Fruit fly (Drosophila melanogaster): ENCODE data around the gene Eip63F-1.

Gene Eip63F-1

DNA sequence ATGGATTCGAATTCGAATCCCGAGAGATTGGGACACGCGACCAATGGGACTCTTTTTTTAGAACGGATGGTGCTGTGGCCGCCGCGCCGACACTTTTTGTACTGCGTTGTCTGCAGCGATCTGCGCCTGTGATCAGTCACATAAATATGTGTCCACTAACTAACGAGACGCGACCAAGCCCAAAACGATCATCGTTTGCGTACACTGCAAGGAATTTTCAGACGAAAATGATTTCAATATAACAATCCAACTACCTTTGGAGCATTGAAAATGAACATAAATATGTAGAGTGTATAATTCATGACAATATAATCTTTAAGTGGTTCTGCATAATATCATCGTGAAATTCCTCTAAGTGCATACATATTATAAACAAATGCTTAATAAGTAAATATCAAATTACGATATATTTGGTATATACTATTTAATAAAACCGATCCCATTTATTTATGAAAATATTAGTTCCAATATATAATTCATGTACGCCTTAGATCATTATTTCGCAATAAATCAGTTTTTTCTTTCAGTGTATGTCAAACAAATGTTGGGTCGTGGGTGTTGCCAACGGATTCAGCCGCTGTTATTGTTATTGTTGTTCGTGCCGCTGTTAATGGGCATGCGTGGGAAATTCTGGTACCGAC, at the start of gene Eip63F-1:
Gene Eip63F-1 (minus strand): TSS at position 51 of the 641 bp plus-strand sequence.
- TF ChIP-seq noc (tag; optimal IDR thresholded peaks at IDR 0.05): peak; percentile 81

DNA sequence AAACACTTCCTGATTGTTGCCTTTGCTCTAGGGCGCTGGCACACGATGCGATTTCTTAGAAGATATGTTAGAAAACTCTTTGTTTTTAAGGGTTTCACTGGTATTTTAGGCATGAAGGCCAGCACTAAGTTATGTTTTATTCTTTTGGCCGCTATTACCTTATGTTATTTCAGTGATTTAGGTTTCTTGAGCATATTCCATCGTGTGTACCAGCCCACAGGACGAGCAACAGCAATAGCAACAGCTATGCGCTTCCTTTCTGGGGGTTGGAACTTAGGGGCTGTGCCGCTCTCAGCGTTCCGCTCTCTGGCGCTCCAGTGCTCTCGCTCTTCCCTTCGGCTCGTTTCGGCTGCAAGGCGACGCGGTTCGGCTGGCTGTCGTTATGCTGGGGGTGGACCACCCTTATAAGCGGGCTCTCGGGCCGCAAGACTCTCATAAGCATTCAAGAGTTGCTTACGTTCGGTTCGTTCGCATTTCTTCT, 48.1 kb upstream of the Eip63F-1 start, which contains the start of gene scrt:
Gene scrt (plus strand): TSS at position 431 of the 481 bp plus-strand sequence.
- no peak for TF ChIP-seq noc (tag; optimal IDR thresholded peaks at IDR 0.05)

DNA sequence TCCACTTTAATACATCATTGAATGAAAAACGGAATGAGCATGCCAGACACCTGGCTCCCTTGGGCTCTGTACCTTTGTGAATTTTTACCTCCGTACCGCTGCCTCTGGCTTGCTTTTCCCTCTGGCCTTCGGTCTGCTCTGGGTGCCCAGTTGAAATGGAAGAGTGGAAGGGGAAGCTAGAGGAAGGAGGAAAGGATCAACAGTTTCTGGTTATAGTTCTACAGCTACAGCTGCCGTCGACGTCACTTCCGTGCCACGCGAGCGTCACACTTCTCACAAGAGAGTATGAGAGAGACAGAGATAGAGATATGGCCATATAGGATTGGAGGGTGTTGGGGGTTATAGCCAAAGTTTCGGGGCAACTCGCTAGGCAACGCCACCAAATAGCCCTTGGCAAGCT, 44.6 kb upstream of the Eip63F-1 start:
- no peak for TF ChIP-seq noc (tag; optimal IDR thresholded peaks at IDR 0.05)

DNA sequence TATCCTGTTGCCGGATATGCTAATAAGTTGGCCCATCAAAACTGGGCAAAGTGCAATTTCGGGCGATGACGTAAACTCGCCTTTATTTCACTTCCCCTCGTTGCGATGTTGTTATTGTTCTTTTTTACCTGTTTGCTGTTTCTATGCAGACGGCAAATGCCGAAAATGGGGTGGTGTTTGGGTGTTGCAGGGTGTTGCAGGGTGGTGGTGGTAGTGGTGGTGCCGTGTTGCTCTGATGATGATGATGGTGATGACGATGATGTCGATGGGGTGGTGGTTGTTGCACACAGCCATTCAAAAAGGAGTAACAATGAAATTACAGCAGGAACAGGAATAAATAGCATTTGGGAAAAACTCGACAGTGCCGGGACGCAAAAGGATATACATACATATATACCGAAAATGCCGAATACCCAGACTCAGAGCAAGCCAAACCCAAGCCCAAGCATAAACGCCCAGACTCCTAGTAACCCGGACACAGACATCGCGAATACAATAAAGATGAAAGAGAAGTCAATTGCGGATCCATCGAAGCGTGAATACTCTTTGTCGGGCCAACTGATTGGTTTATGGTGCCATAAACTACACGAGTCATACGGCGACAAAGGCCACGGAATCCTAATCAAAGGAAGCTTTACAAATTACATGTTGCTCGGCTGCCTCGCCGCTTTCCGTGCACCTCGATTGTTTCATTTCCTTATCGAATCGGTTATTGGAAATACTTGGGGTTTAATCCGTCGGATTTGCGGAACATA, 43.5 kb upstream of the Eip63F-1 start:
- no peak for TF ChIP-seq noc (tag; optimal IDR thresholded peaks at IDR 0.05)

DNA sequence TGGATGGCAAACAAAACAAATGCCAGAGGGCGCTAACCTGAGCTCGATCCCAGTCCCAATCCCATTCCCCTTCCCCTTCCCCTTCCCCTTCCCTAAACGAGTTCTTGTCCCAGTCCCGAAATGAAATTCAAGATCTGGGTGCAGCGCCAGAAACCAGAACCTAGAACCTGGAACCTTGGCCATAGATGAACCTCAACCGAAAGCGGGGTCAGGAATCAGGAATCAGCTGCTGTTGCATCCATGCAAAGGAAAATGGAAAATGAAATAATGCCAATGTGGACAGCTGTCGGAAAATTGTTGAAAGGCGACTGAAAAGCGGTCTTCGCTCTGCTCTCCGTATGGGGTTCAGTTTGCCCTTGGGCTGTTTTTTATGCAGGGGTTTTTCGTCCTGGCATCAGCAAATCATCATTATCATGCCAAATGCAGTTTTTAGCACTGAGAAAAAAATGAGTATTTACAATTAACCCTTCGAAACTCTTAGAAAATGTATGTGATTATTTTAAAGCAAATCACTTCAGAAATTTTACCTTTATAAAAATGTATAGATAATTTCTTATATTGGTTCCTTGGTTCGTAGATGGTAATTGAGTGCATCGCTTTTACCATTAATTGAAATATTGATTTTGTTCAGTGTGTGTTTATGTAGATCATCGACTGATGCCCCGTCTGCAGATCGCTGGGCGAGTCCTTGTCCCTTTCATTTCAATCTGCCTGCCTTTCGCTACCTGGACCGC, 42.4 kb upstream of the Eip63F-1 start:
- TF ChIP-seq noc (tag; optimal IDR thresholded peaks at IDR 0.05): no peak

DNA sequence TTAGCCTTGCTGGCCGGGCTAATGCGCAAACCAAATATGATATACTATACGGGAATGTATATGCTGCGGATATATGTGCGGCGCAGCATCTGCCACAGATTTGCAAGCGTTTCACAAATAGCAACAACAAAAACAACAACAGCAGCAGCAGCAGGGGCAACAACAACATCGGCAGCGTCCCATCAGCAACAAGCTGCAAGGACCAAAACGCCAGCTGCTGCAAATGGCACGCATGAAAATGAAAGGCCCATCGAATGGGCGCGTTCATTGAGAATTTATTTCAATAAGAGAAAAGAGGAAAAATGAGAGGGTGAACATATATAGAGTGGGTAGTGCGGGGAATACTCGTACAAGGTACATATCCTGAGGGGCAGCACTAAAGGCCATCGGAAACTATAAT, 41.0 kb upstream of the Eip63F-1 start:
- TF ChIP-seq noc (tag; optimal IDR thresholded peaks at IDR 0.05): no peak

DNA sequence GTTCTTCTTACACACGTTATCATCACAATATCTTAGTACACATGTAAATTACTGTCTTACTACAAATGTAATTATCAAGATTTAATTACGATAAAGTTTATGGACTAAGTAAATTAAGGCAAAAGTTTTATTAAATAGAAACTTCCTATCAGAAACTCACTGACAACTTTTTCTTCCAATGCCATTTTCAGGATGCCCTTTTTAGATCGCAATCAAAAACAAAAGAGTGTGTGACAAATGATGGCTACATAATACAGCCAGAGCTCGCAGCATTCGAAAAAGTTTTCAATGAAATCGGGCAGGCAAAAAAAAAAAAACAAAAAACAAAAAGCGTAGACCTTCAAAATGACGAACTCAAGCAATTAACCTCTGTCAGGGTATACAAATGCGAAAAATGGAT, 37.2 kb upstream of the Eip63F-1 start, which contains the start of gene CG43915:
Gene CG43915 (plus strand): TSS at position 301 of the 400 bp plus-strand sequence.
- no peak for TF ChIP-seq noc (tag; optimal IDR thresholded peaks at IDR 0.05)

DNA sequence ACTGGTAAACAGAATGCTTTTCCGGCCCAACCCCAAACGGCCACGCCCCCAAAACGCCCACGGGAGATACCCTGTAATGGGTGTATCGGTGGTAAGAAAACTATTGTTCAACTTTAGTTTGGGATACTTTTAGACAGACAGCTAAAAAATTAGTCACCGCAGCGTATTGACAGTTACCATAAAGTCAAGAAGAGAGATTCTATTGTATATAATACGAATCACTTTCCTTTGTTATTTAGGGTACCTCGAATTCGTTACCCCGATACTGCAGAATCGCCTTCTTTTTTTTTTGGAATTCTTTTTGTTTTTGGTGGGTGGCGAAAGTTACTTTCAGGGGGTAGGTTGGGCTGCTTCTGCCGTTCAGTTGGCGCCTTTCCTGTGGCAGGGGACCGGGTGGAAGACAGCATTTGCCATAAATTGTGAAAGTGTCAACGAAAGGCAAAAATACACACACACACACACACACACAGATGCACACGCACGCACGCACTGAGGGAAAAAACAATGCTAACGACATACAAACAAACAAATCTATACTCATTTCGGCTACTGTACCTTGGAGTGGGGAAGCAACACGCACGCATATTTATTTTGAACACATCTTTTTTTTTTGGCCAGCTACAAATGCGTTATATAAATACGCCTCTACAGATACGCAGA, 35.1 kb upstream of the Eip63F-1 start:
- no peak for TF ChIP-seq noc (tag; optimal IDR thresholded peaks at IDR 0.05)

DNA sequence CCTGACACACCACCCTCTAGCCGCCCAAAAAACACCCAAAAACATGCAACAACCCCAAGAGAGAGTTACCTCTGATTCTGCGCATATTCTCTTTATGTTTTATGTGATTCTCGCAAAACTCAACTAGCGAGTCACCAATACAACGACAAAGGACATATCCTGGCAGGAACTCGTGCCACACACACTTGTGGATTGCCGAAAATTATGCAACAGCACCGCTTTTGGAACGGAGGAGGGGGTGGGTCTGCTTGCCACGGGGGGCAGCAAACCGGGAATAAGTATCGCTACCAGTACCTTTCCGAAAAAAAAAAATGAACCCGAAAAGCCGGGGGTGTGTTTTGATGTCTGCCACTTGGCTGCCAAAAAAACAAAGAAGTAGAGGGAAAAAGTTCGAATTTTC, 29.7 kb upstream of the Eip63F-1 start:
- TF ChIP-seq noc (tag; optimal IDR thresholded peaks at IDR 0.05): no peak

DNA sequence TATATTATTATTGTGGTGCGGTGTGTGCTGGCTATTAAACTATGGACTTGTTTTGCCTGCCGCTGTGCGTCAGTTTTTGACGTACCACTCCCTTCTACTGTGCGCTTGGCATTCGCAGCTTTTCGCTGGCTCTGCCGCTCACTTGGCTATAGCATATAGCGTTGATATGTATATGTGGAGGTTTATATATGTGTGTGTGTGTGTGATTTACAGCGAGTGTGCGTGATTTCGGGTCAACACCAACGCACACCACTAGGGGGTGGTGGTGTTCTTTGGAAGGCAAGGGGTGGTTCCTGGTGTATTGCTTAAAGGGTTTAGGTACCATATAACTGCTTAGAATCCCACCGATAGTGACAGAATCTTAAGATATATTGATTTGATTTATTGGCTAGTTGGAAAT, 29.3 kb upstream of the Eip63F-1 start, which contains the start of gene CG12605:
Gene CG12605 (minus strand): TSS at position 101 of the 400 bp plus-strand sequence.
- no peak for TF ChIP-seq noc (tag; optimal IDR thresholded peaks at IDR 0.05)

DNA sequence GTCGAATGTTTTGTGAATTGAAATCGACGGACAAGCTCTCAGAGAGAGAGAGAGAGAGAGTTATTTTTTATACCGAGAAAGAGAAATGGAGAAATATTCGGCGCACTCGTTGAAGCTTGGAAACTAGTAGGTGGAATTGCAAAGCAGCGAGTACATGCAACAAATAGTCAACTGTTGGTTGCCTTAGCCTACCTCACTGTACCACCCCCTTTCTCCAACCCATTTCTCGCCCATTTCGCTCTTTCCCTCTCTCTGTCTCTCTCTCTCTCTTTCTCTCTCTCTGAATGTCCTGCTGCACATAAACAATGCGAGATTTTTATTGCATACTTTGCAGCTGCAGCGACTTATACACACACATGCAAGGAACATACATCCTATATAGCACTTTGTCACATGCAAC, 28.6 kb upstream of the Eip63F-1 start:
- no peak for TF ChIP-seq noc (tag; optimal IDR thresholded peaks at IDR 0.05)

DNA sequence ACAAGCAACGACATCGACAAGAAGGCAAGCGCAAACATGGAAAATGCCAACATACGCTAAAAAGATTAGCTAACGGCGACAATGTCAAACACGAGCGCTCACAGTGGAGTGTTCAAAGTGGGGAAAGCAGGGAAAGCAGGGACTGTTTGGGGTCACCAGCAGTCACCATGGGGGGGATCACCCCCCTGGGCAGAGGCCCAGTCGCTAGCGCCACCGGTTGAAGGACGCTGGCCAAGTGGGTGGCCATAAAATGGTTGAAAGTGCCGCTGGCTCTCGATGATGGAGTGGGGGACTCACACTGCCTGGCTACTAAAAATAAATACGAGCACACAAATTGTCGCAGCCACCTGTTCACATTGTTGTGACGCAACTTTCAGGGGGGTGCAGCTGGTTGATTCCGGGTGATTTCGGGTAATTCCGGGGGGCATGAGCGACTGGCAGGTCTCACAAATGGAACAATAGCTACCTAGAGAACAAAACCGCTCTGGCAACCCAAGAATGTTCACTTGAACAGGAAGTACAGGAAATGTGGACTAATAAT, 25.5 kb upstream of the Eip63F-1 start:
- TF ChIP-seq noc (tag; optimal IDR thresholded peaks at IDR 0.05): no peak

DNA sequence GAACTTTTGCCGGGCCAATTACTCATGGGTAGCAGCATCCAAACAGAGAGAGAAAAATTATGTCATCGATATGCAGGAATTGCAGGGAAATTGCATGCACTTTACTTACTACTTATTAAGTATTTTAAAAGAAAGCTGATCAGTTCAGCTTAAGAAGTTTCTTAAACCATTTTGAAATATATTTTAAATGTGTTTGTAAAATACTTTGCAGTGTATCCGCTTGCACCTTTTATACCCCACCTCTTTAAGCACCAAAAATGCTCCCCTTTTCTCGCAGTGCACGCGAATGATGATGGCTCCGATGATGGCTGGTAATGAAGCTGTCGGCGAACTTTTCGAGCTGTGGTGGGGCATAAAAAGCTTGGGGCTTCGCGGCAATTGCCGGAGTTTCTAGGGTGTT, 17.1 kb upstream of the Eip63F-1 start, which contains the start of gene CG14984:
Gene CG14984 (minus strand): TSS at position 83 of the 400 bp plus-strand sequence.
- TF ChIP-seq noc (tag; optimal IDR thresholded peaks at IDR 0.05): peak; percentile 83

DNA sequence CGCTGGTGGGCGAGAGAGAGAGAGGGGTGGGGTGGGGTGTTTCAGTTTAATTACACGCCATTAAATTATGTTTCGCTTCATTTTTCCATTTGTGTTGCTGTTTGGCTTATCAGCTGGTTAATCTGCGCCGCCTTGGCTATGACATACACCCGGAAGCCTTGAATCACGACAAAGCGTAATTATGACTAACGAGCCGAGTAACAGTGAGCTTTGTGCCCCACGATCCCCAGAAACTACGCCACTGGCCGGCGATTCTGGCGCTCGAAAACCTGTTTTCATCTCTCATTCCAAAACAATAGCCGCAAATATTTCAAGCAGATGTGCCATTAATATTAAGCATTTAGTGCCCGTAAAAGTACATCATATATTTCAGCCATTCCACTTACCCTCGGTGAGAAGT, 16.5 kb upstream of the Eip63F-1 start:
- no peak for TF ChIP-seq noc (tag; optimal IDR thresholded peaks at IDR 0.05)

DNA sequence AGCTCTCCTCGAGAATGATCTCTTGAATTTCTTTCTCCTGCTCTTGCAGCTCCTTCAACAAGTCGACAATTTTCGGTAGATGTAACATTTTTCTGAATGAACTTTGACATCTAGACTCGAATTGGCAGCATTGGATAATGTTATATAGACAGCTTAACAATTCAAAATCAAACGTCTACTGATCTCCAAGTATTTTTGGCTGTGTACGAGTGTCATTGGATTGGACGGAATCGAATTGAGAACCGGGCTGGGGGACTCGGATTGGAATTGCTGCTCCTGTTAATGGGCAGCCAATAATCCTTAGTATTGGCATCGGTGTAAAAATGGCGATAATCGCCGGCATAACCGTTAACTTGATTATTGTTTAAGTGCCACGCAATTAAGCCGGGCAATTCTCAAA, 13.8 kb upstream of the Eip63F-1 start, which contains the start of gene CG14983:
Gene CG14983 (minus strand): TSS at position 101 of the 400 bp plus-strand sequence.
- TF ChIP-seq noc (tag; optimal IDR thresholded peaks at IDR 0.05): no peak

Measured in whole organism, larva.